Worm (Caenorhabditis elegans) whole organism, young adult: ENCODE results near the gene ehs-1.

ENCODE experiments used
- B0019.2 ChIP-seq: fragments of 200-800 bp; sonication (Bioruptor generic); conservative IDR thresholded peaks from 2 replicates; pipeline ENCODE4 v1.3.6; 2022; ENCODE audit warnings: missing genetic modification reagents, missing genetic modification characterization, missing compliant biosample characterization
- B0336.3 ChIP-seq: fragments of 200-800 bp; sonication (Bioruptor generic); IDR thresholded peaks from 2 replicates; pipeline ENCODE4 v1.3.6; 2022; ENCODE audit warnings: missing genetic modification characterization, missing compliant biosample characterization
- D2030.7 ChIP-seq: fragments of 200-800 bp; sonication (Bioruptor generic); IDR thresholded peaks from 2 replicates; pipeline ENCODE4 v1.3.6; 2022; ENCODE audit warnings: missing genetic modification reagents, missing genetic modification characterization, missing compliant biosample characterization
- F10E7.11 ChIP-seq: sonication (generic microtip); optimal IDR thresholded peaks from 2 replicates; lab custom pipeline; 2017; ENCODE audit warnings: mild to moderate bottlenecking, missing genetic modification characterization, moderate library complexity, missing compliant biosample characterization
- F22D6.2 ChIP-seq: sonication (generic microtip); optimal IDR thresholded peaks from 2 replicates; lab custom pipeline; 2016; ENCODE audit warnings: mild to moderate bottlenecking, missing genetic modification characterization, missing compliant biosample characterization
- F23B12.7 ChIP-seq: sonication (generic microtip); optimal IDR thresholded peaks from 2 replicates; lab custom pipeline; 2017; ENCODE audit warnings: missing genetic modification characterization, mild to moderate bottlenecking, missing compliant biosample characterization, antibody characterized with exemption, moderate library complexity; ENCODE audit not compliant: insufficient read depth
- F49E8.2 ChIP-seq: sonication (generic microtip); optimal IDR thresholded peaks from 3 replicates; lab custom pipeline; 2017; ENCODE audit warnings: missing genetic modification characterization, mild to moderate bottlenecking, missing compliant biosample characterization, antibody characterized with exemption, moderate library complexity; ENCODE audit not compliant: insufficient read depth
- F52B5.7 ChIP-seq: sonication (generic microtip); optimal IDR thresholded peaks from 2 replicates; lab custom pipeline; 2016; ENCODE audit warnings: mild to moderate bottlenecking, missing genetic modification characterization, missing compliant biosample characterization
- K12H6.12 ChIP-seq: fragments of 200-800 bp; sonication (Bioruptor generic); optimal IDR thresholded peaks from 2 replicates; lab custom pipeline; 2018; ENCODE audit warnings: mild to moderate bottlenecking, missing genetic modification characterization, missing compliant biosample characterization
- T07F8.4 ChIP-seq: sonication (generic microtip); optimal IDR thresholded peaks from 2 replicates; lab custom pipeline; 2016; ENCODE audit warnings: mild to moderate bottlenecking, missing genetic modification characterization, moderate library complexity, missing compliant biosample characterization
- Y56A3A.18 ChIP-seq: fragments of 200-800 bp; sonication (Bioruptor generic); IDR thresholded peaks from 2 replicates; pipeline ENCODE4 v1.3.6; 2022; ENCODE audit warnings: missing genetic modification reagents, missing genetic modification characterization, missing compliant biosample characterization
- ama-1 ChIP-seq, 3 experiments: fragments of 150-350 bp in 1 of 3; sonication (generic microtip) in 2 of 3; optimal IDR thresholded peaks; 2 replicates each; lab custom pipeline; 2014 to 2018; ENCODE audit warnings: missing biosample characterization in 2 of 3, missing genetic modification characterization in 2 of 3, missing genetic modification reagents in 2 of 3
- aptf-2 ChIP-seq: fragments of 200-800 bp; sonication (Bioruptor generic); conservative IDR thresholded peaks from 2 replicates; pipeline ENCODE4 v1.3.6; 2022; ENCODE audit warnings: missing genetic modification reagents, missing genetic modification characterization, missing compliant biosample characterization
- atf-7 ChIP-seq: sonication (generic microtip); optimal IDR thresholded peaks from 2 replicates; lab custom pipeline; 2017; ENCODE audit warnings: mild to moderate bottlenecking, missing genetic modification characterization, missing compliant biosample characterization
- athp-1 ChIP-seq: sonication (generic microtip); optimal IDR thresholded peaks from 2 replicates; lab custom pipeline; 2017; ENCODE audit warnings: mild to moderate bottlenecking, missing genetic modification characterization, missing compliant biosample characterization
- ceh-40 ChIP-seq: fragments of 200-800 bp; sonication (Bioruptor generic); IDR thresholded peaks from 2 replicates; pipeline ENCODE4 v1.3.6; 2022; ENCODE audit warnings: missing genetic modification characterization, missing compliant biosample characterization
- ceh-91 ChIP-seq: fragments of 200-800 bp; sonication (Bioruptor generic); IDR thresholded peaks from 2 replicates; pipeline ENCODE4 v1.3.6; 2022; ENCODE audit warnings: missing genetic modification reagents, missing genetic modification characterization, missing compliant biosample characterization
- die-1 ChIP-seq: sonication (generic microtip); optimal IDR thresholded peaks from 2 replicates; lab custom pipeline; 2016; ENCODE audit warnings: missing genotype, mild to moderate bottlenecking, missing genetic modification characterization, missing compliant biosample characterization
- dox-1 ChIP-seq: fragments of 200-800 bp; sonication (Bioruptor generic); IDR thresholded peaks from 2 replicates; pipeline ENCODE4 v1.3.6; 2022; ENCODE audit warnings: missing genetic modification reagents, missing genetic modification characterization, missing compliant biosample characterization
- egl-18 ChIP-seq: fragments of 200-800 bp; sonication (Bioruptor generic); IDR thresholded peaks from 2 replicates; pipeline ENCODE4 v1.3.6; 2022; ENCODE audit warnings: missing genetic modification reagents, missing genetic modification characterization, missing compliant biosample characterization
- egl-44 ChIP-seq: fragments of 200-800 bp; sonication (Bioruptor generic); IDR thresholded peaks from 2 replicates; pipeline ENCODE4 v1.3.6; 2022; ENCODE audit warnings: missing genetic modification reagents, missing genetic modification characterization, missing compliant biosample characterization
- ekl-4 ChIP-seq: fragments of 200-800 bp; sonication (Bioruptor generic); IDR thresholded peaks from 2 replicates; pipeline ENCODE4 v1.3.6; 2022; ENCODE audit warnings: missing genetic modification reagents, missing genetic modification characterization, missing compliant biosample characterization
- him-1 ChIP-seq: sonication (generic microtip); optimal IDR thresholded peaks from 2 replicates; lab custom pipeline; 2016; ENCODE audit warnings: missing genotype, missing genetic modification reagents, missing genetic modification characterization, missing compliant biosample characterization
- hlh-12 ChIP-seq: sonication (generic microtip); optimal IDR thresholded peaks from 2 replicates; lab custom pipeline; 2016; ENCODE audit warnings: missing genetic modification characterization, missing compliant biosample characterization
- hlh-26 ChIP-seq: fragments of 200-800 bp; sonication (Bioruptor generic); conservative IDR thresholded peaks from 2 replicates; pipeline ENCODE4 v1.3.6; 2022; ENCODE audit warnings: missing genetic modification reagents, missing genetic modification characterization, missing compliant biosample characterization
- lin-40 ChIP-seq: sonication (generic microtip); optimal IDR thresholded peaks from 2 replicates; lab custom pipeline; 2016; ENCODE audit warnings: missing genetic modification characterization, mild to moderate bottlenecking, missing compliant biosample characterization, missing genotype, missing genetic modification reagents
- lin-54 ChIP-seq: fragments of 200-800 bp; sonication (Bioruptor generic); optimal IDR thresholded peaks from 2 replicates; lab custom pipeline; 2018; ENCODE audit warnings: mild to moderate bottlenecking, missing genetic modification characterization, missing compliant biosample characterization
- lir-1 ChIP-seq: fragments of 200-800 bp; sonication (Bioruptor generic); conservative IDR thresholded peaks from 2 replicates; pipeline ENCODE4 v1.3.6; 2022; ENCODE audit warnings: missing genetic modification reagents, missing genetic modification characterization, missing compliant biosample characterization
- madf-10 ChIP-seq: sonication (generic microtip); optimal IDR thresholded peaks from 2 replicates; lab custom pipeline; 2016; ENCODE audit warnings: mild to moderate bottlenecking, missing genetic modification characterization, missing compliant biosample characterization
- mel-28 ChIP-seq: sonication (generic microtip); optimal IDR thresholded peaks from 2 replicates; lab custom pipeline; 2016; ENCODE audit warnings: borderline replicate concordance, mild to moderate bottlenecking, missing genetic modification characterization, missing compliant biosample characterization
- nhr-27 ChIP-seq: fragments of 200-800 bp; sonication (Bioruptor generic); optimal IDR thresholded peaks from 2 replicates; lab custom pipeline; 2018; ENCODE audit warnings: mild to moderate bottlenecking, missing genetic modification characterization, moderate library complexity, missing compliant biosample characterization
- nhr-80 ChIP-seq: sonication (generic microtip); optimal IDR thresholded peaks from 2 replicates; lab custom pipeline; 2016; ENCODE audit warnings: missing genetic modification characterization, missing compliant biosample characterization
- nhr-90 ChIP-seq: sonication (generic microtip); optimal IDR thresholded peaks from 2 replicates; lab custom pipeline; 2016; ENCODE audit warnings: missing genotype, mild to moderate bottlenecking, missing genetic modification characterization, missing compliant biosample characterization
- pha-4 ChIP-seq: fragments of 150-350 bp; sonication (generic microtip); optimal IDR thresholded peaks from 2 replicates; lab custom pipeline; 2014; ENCODE audit warnings: missing biosample characterization, missing genetic modification reagents, missing genetic modification characterization
- rcor-1 ChIP-seq: fragments of 200-800 bp; sonication (Bioruptor generic); IDR thresholded peaks from 2 replicates; pipeline ENCODE4 v1.3.6; 2022; ENCODE audit warnings: missing genetic modification reagents, missing genetic modification characterization, missing compliant biosample characterization
- rec-8 ChIP-seq, 2 experiments: sonication (generic microtip); optimal IDR thresholded peaks; 2 replicates each; lab custom pipeline; 2016; ENCODE audit warnings: mild to moderate bottlenecking in 2 of 2, missing genetic modification characterization in 2 of 2, missing genetic modification reagents in 2 of 2, missing genotype in 2 of 2, missing biosample characterization in 1 of 2, missing compliant biosample characterization in 1 of 2, moderate library complexity in 1 of 2
- repo-1 ChIP-seq: sonication (generic microtip); optimal IDR thresholded peaks from 2 replicates; lab custom pipeline; 2017; ENCODE audit warnings: mild to moderate bottlenecking, missing genetic modification characterization, missing compliant biosample characterization
- rpc-1 ChIP-seq, 2 experiments: fragments of 150-350 bp in 1 of 2; sonication (generic microtip) in 1 of 2; optimal IDR thresholded peaks; 2 replicates each; lab custom pipeline; 2014 to 2018; ENCODE audit warnings: missing biosample characterization in 1 of 2, missing genetic modification characterization in 1 of 2, missing genetic modification reagents in 1 of 2, missing genotype in 1 of 2
- sdz-38 ChIP-seq: sonication (generic microtip); optimal IDR thresholded peaks from 2 replicates; lab custom pipeline; 2016; ENCODE audit warnings: missing genotype, missing genetic modification characterization, missing compliant biosample characterization
- snpc-1.1 ChIP-seq: sonication (generic microtip); optimal IDR thresholded peaks from 2 replicates; lab custom pipeline; 2017; ENCODE audit warnings: missing genetic modification characterization, mild to moderate bottlenecking, missing compliant biosample characterization, antibody characterized with exemption, moderate library complexity, missing genotype, missing genetic modification reagents; ENCODE audit not compliant: insufficient read depth
- somi-1 ChIP-seq: fragments of 200-800 bp; sonication (Bioruptor generic); optimal IDR thresholded peaks from 2 replicates; lab custom pipeline; 2018; ENCODE audit warnings: mild to moderate bottlenecking, missing genetic modification characterization, missing compliant biosample characterization
- unc-130 ChIP-seq: sonication (generic microtip); optimal IDR thresholded peaks from 2 replicates; lab custom pipeline; 2016; ENCODE audit warnings: missing genetic modification reagents, missing genetic modification characterization, missing compliant biosample characterization
- unc-62 ChIP-seq: fragments of 150-350 bp; optimal IDR thresholded peaks from 2 replicates; lab custom pipeline; 2014; ENCODE audit warnings: missing biosample characterization, missing genetic modification reagents, missing genetic modification characterization
- ztf-18 ChIP-seq: sonication (generic microtip); optimal IDR thresholded peaks from 2 replicates; lab custom pipeline; 2016; ENCODE audit warnings: missing genotype, mild to moderate bottlenecking, missing genetic modification characterization, missing compliant biosample characterization
- ztf-26 ChIP-seq: sonication (generic microtip); optimal IDR thresholded peaks from 2 replicates; lab custom pipeline; 2017; ENCODE audit warnings: missing genetic modification characterization, missing compliant biosample characterization
- ztf-28 ChIP-seq: fragments of 200-800 bp; sonication (Bioruptor generic); IDR thresholded peaks from 2 replicates; pipeline ENCODE4 v1.3.6; 2022; ENCODE audit warnings: missing genetic modification reagents, missing genetic modification characterization, missing compliant biosample characterization
- ztf-6 ChIP-seq: fragments of 200-800 bp; sonication (Bioruptor generic); IDR thresholded peaks from 2 replicates; pipeline ENCODE4 v1.3.6; 2022; ENCODE audit warnings: missing genetic modification reagents, missing genetic modification characterization, missing compliant biosample characterization

Gene ehs-1

DNA sequence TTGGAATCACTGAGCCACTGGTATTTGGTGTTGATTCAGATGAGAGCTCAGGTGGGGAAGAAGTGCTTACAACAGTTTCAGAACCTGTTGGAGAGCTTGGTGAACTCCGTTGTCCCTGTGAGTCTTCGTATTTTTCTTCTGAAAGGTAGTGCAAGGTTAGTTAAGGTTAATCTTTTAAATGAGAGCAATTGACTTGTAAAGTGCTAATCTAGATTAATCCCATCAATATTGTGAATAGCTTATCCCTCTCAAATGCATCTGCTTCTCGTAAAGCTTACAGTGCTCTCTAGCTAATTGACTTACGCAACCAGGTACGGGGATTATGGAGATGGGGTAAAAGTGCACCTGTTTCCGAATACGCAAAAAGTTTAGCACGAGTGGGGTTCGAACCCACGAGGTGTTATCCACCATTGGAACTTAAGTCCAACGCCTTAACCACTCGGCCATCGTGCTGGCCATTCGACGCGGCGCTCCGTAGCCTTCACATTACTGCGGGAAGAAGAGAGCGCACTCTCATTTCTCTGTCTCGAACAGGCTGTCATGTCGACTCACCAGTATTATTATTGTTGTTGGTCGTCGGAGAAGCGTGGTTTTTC, 47.9 kb upstream of the ehs-1 start (continued):
- TF ChIP-seq nhr-27 (tag; lab: Kevin White, UChicago) = no peak
- no peak for TF ChIP-seq B0336.3 (GFP tag; lab: Robert Waterston, UW)
- no peak for TF ChIP-seq unc-62 (GFP tag; lab: Kevin White, UChicago)
- 0 out of 2 replicates have a peak, but pooled peaks have one; percentile 40 for TF ChIP-seq egl-44
- peak; percentile 25 for TF ChIP-seq madf-10
- peak; percentile 55; the same call in 1 of the 2 replicates for TF ChIP-seq Y56A3A.18 (GFP tag; lab: Robert Waterston, UW)
- TF ChIP-seq lin-40 = peak; percentile 26
- TF ChIP-seq ama-1 (optimal IDR thresholded peaks at IDR 0.05; lab: Kevin White, UChicago) = no peak
- TF ChIP-seq ama-1 (GFP tag; optimal IDR thresholded peaks at IDR 0.05; lab: Kevin White, UChicago) = no peak
- peak; percentile 66 for TF ChIP-seq die-1 (tag; lab: Kevin White, UChicago)
- TF ChIP-seq athp-1 (tag; lab: Kevin White, UChicago) = no peak
- TF ChIP-seq lin-54 (GFP tag; lab: Kevin White, UChicago) = no peak
- no peak for TF ChIP-seq F49E8.2 (tag; lab: Kevin White, UChicago)
- TF ChIP-seq him-1 (tag; lab: Kevin White, UChicago) = peak; percentile 80
- peak; percentile 12 for TF ChIP-seq F52B5.7
- TF ChIP-seq nhr-90 (tag; lab: Kevin White, UChicago) = peak; percentile 58
- TF ChIP-seq lir-1 (GFP tag; lab: Robert Waterston, UW) = 0 out of 2 replicates have a peak, but pooled peaks have one; percentile 8
- TF ChIP-seq hlh-12 (tag; lab: Kevin White, UChicago) = no peak
- 0 out of 2 replicates have a peak, but pooled peaks have one; percentile 50 for TF ChIP-seq ztf-28
- TF ChIP-seq somi-1 (GFP tag; lab: Kevin White, UChicago) = peak; percentile 57
- 0 out of 2 replicates have a peak, but pooled peaks have one; percentile 11 for TF ChIP-seq ekl-4 (GFP tag; lab: Robert Waterston, UW)
- peak; percentile 13 for TF ChIP-seq K12H6.12 (tag; lab: Kevin White, UChicago)
- TF ChIP-seq snpc-1.1 (tag; lab: Kevin White, UChicago) = no peak
- TF ChIP-seq unc-130 (GFP tag; lab: Kevin White, UChicago) = no peak
- no peak for TF ChIP-seq aptf-2 (GFP tag; lab: Robert Waterston, UW)
- no peak for TF ChIP-seq F10E7.11 (tag; lab: Kevin White, UChicago)
- TF ChIP-seq sdz-38 (tag; lab: Kevin White, UChicago) = no peak
- TF ChIP-seq egl-18 (GFP tag; lab: Robert Waterston, UW) = no peak
- peak; percentile 6 for TF ChIP-seq atf-7 (tag; lab: Kevin White, UChicago)
- no peak for TF ChIP-seq pha-4 (tag; lab: Kevin White, UChicago)
- no peak for TF ChIP-seq nhr-80 (tag; lab: Kevin White, UChicago)
- TF ChIP-seq rec-8 (tag; optimal IDR thresholded peaks at IDR 0.05; lab: Kevin White, UChicago) = peak; percentile 16 to 63
- TF ChIP-seq ztf-26 (tag; lab: Kevin White, UChicago) = no peak
- TF ChIP-seq T07F8.4 = peak; percentile 37
- peak; percentile 2 for TF ChIP-seq repo-1
- TF ChIP-seq F23B12.7 (tag; lab: Kevin White, UChicago) = no peak
- no peak for TF ChIP-seq F22D6.2 (tag; lab: Kevin White, UChicago)
- TF ChIP-seq ztf-18 (tag; lab: Kevin White, UChicago) = peak; percentile 58
- TF ChIP-seq B0019.2 (GFP tag; lab: Robert Waterston, UW) = no peak
- TF ChIP-seq ceh-91 (GFP tag; lab: Robert Waterston, UW) = no peak
- no peak for TF ChIP-seq ceh-40
- peak; percentile 64 for TF ChIP-seq rpc-1 (optimal IDR thresholded peaks at IDR 0.05; lab: Kevin White, UChicago)
- peak; percentile 81 for TF ChIP-seq rpc-1 (tag; optimal IDR thresholded peaks at IDR 0.05; lab: Kevin White, UChicago)
- peak; percentile 73 for TF ChIP-seq dox-1 (GFP tag; lab: Robert Waterston, UW)
- no peak for TF ChIP-seq hlh-26 (GFP tag; lab: Robert Waterston, UW)
- TF ChIP-seq rcor-1 (GFP tag; lab: Robert Waterston, UW) = peak; percentile 64
- no peak for TF ChIP-seq mel-28 (tag; lab: Kevin White, UChicago)
- TF ChIP-seq D2030.7 (GFP tag; lab: Robert Waterston, UW) = no peak
- peak; percentile 73; the same call in 1 of the 2 replicates for TF ChIP-seq ztf-6 (GFP tag; lab: Robert Waterston, UW)
